Worm (Caenorhabditis elegans) whole organism, late embryonic: ENCODE measurements around the gene D2023.6.

Source experiments
- elt-4 ChIP-seq: sonication (generic microtip); optimal IDR thresholded peaks from 2 replicates; lab custom pipeline; 2016; ENCODE audit warnings: missing genetic modification characterization, missing compliant biosample characterization
- fkh-10 ChIP-seq: fragments of 150-350 bp; optimal IDR thresholded peaks from 2 replicates; lab custom pipeline; 2014; ENCODE audit warnings: missing biosample characterization, missing genetic modification reagents, missing genetic modification characterization
- madf-2 ChIP-seq: sonication (generic microtip); optimal IDR thresholded peaks from 2 replicates; lab custom pipeline; 2017; ENCODE audit warnings: missing genetic modification characterization, missing compliant biosample characterization
- pag-3 ChIP-seq: sonication (generic microtip); optimal IDR thresholded peaks from 2 replicates; lab custom pipeline; 2016; ENCODE audit warnings: missing compliant biosample characterization, missing genetic modification characterization, borderline replicate concordance
- pat-9 ChIP-seq: fragments of 200-800 bp; sonication (Bioruptor generic); optimal IDR thresholded peaks from 2 replicates; lab custom pipeline; 2018; ENCODE audit warnings: mild to moderate bottlenecking, missing genetic modification characterization, moderate library complexity, missing compliant biosample characterization
- pros-1 ChIP-seq: fragments of 150-350 bp; optimal IDR thresholded peaks from 2 replicates; lab custom pipeline; 2014; ENCODE audit warnings: missing biosample characterization, missing genetic modification reagents, missing genetic modification characterization

ce11 chrV:11799252-11799822 is 27.8 kb upstream of the D2023.6 start:
- TF ChIP-seq pag-3 (tag; lab: Kevin White, UChicago) (no peak), fkh-10 (GFP tag; lab: Kevin White, UChicago) (no peak), madf-2 (tag; lab: Kevin White, UChicago) (no peak), pros-1 (no peak), elt-4 (tag; lab: Kevin White, UChicago) (no peak), pat-9 (no peak)
